Fruit fly (Drosophila melanogaster) whole organism: ENCODE data around the gene Tim13.

Experiments used
- CG8478 ChIP-seq: fragments of >200 bp; optimal IDR thresholded peaks from 2 replicates; lab custom pipeline; 2018; ENCODE audit warnings: inconsistent platforms
- Dll ChIP-seq: fragments of >200 bp; optimal IDR thresholded peaks from 2 replicates; lab custom pipeline; 2017
- EcR ChIP-seq, 2 experiments: fragments of >200 bp; optimal IDR thresholded peaks; 2 replicates each; lab custom pipeline; 2017; ENCODE audit warnings: missing biosample characterization in 2 of 2, missing genetic modification characterization in 2 of 2, missing genetic modification reagents in 2 of 2
- pan ChIP-seq: fragments of >200 bp; optimal IDR thresholded peaks from 2 replicates; lab custom pipeline; 2017
- psq ChIP-seq: fragments of >200 bp; optimal IDR thresholded peaks from 2 replicates; lab custom pipeline; 2017
- usp ChIP-seq: fragments of >200 bp; optimal IDR thresholded peaks from 2 replicates; lab custom pipeline; 2017; ENCODE audit warnings: missing biosample characterization, missing genetic modification characterization, mixed read lengths

The Tim13 gene

DNA sequence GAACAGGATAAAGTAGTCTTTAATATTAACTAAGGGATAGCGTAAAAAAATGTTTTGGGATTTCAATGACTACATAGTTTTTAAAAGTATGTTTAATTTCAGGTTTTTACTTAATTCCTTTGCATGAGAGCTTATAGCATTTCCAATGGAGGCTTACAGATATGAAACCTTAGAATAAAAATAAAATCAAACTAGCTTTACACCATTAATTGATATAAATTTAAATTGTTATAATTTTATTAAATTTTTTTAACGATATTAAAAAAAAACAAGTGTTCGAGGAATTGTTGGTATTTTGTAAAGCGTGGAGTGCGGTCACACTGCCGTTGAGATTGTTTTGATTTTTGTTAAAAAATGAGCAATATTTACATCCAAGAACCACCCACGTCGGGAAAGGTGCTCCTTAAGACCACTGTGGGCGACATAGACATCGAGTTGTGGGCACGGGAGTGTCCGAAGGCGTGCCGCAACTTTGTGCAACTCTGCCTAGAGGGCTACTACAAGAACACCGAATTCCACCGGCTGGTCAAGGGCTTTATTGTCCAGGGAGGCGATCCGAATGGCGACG, 19.0 kb upstream of the Tim13 start, which contains the start of the genes twy and CG10907:
Gene twy (minus strand): TSS at position 51 of the 568 bp plus-strand sequence.
Gene CG10907 (plus strand): TSS at position 282 of the 568 bp plus-strand sequence.
- TF ChIP-seq psq (lab: Kevin White, UChicago) (no peak), Dll (no peak), usp (GFP tag; lab: Kevin White, UChicago) (no peak), CG8478 (lab: Kevin White, UChicago) (no peak), pan (lab: Kevin White, UChicago) (no peak), EcR (GFP tag; optimal IDR thresholded peaks at IDR 0.05; lab: Kevin White, UChicago) (no peak)

DNA sequence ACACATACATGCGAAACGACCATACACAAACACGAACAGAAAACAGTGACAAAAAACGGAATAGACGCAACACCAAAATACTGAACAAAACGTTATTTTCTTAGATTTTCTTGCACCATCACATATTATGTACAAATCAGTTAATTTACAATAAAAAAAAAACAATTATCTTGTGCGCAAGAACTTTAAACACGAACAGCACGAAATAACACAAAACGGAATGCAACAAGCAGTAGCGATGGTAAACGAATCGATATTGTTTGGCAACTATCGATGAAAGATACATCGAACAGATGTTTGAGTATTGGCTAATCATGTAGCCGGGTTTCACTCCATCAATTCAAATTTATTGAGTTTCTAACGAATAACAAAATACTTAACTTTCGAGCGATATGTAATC, 15.5 kb upstream of the Tim13 start, which contains the start of gene Pi3K68D:
Gene Pi3K68D (minus strand): TSS at position 241 of the 400 bp plus-strand sequence.
- peak; percentile 8 for TF ChIP-seq psq (lab: Kevin White, UChicago)
- TF ChIP-seq Dll: no peak

DNA sequence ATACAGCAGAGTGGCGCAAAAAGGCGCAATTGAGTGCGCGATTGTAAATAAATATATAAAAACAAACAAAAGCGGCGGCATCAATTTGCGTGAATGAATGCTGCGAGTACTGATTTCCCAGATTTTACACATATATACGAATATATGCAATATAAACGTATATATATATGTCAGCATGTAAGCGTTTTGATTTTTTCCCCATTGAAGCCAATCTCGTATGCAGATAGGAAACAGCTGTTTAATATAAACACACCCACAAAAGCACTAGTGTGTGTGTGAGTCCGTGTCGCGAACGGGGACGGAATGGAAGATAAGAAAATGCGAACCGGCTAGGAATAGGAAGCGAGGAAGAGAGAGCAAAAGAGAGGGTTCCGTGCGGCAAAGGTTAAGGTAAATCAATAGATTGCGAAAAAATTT, 14.6 kb upstream of the Tim13 start:
- TF ChIP-seq psq (lab: Kevin White, UChicago) (peak; percentile 16), CG8478 (lab: Kevin White, UChicago) (no peak)

DNA sequence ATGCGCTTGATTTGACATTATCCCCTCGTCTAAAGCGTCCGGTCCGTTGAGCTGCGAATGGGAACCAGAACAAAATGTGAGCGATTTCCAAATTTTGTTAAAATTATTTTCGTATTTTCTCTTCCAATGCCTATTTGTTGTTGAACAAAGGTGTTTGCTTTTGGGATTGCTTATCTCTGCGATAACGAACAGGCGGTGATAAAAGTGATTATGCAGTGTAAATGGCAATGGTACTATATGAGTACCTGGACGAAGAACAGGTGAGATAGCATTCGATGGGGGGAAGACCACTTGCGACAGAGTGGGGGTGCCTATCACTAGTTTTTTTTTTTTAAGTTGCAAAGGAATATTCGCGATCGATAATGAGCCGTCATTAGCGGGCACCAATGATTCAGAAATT, 13.9 kb upstream of the Tim13 start:
- TF ChIP-seq psq (lab: Kevin White, UChicago): no peak
- no peak for TF ChIP-seq pan (lab: Kevin White, UChicago)
- TF ChIP-seq Dll: no peak
- TF ChIP-seq EcR (GFP tag; optimal IDR thresholded peaks at IDR 0.05; lab: Kevin White, UChicago): no peak
- no peak for TF ChIP-seq usp (GFP tag; lab: Kevin White, UChicago)

DNA sequence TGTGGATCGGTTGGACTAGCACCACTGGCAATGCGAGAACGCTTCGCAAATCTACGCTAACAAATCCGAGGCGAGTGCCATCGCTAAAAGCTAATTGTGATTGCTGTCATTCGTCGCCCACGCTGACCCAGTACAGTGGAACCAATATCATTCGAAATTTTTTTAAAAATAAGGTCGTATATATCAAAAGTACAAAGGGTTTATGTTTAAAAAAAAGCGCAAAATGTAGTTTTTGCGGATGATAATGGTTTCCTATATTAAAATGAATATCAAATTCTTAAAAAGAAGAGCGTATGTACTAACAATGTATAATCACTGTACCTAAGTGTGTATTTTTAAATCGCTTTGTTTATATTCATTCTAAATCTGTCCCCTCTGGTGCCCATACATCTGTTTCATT, 11.0 kb upstream of the Tim13 start:
- TF ChIP-seq psq (lab: Kevin White, UChicago) (no peak), CG8478 (lab: Kevin White, UChicago) (no peak), usp (GFP tag; lab: Kevin White, UChicago) (no peak), EcR (GFP tag; optimal IDR thresholded peaks at IDR 0.05; lab: Kevin White, UChicago) (no peak), pan (lab: Kevin White, UChicago) (no peak), Dll (no peak)

DNA sequence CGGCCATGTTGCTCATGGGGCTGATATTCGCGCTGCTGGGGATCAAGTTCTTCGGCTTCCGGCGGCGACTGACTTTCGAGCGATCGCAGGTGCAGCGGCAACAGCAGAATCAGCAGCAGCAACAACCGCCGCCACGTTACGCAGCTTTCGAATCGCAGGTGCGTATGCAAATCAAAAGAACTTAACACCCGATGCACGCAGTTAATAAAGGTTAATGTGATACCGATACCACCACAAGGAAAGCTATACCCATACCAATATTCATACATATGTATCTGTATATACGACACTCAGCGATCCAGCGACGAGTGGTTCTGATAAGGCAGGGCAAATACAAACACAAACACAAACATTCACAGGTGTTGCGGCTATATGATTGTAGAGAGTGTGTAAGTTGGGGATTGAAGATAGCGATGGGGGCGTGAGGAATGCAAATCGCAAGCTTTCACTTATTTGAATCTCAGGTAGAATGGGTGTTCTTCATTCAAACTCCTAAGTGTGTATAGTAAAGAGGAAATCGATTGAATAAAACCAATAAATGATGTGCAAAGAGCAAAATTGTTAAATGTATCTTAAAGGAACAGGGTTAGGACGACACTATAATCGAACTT, 3.2 kb upstream of the Tim13 start:
- no peak for TF ChIP-seq psq (lab: Kevin White, UChicago)
- TF ChIP-seq EcR (GFP tag; optimal IDR thresholded peaks at IDR 0.05; lab: Kevin White, UChicago): no peak
- no peak for TF ChIP-seq pan (lab: Kevin White, UChicago)
- no peak for TF ChIP-seq CG8478 (lab: Kevin White, UChicago)
- TF ChIP-seq Dll: no peak
- no peak for TF ChIP-seq usp (GFP tag; lab: Kevin White, UChicago)

DNA sequence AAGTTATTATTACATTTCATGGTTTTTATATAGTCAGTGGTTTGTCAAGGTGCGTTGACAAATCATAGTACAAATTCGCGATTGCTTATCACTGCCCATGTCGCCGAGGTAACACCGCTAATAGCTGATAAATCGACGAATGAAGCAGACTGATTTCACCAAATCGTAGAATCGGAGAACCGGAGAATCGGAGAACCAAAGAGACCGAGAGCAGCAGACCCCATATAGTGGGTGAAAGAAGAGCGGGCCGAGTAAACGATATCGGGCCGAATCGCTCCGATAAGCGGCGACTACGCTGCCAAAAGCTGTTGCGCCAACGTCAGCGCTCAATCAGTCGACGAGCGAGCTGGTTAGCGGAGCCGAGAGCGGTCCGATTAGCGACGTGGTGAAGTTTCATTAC, 2.4 kb upstream of the Tim13 start, which contains the start of gene CG14131:
Gene CG14131 (plus strand): TSS at position 343 of the 400 bp plus-strand sequence.
- TF ChIP-seq psq (lab: Kevin White, UChicago) (no peak), usp (GFP tag; lab: Kevin White, UChicago) (no peak), Dll (no peak), pan (lab: Kevin White, UChicago) (no peak), CG8478 (lab: Kevin White, UChicago) (no peak), EcR (GFP tag; optimal IDR thresholded peaks at IDR 0.05; lab: Kevin White, UChicago) (no peak)

DNA sequence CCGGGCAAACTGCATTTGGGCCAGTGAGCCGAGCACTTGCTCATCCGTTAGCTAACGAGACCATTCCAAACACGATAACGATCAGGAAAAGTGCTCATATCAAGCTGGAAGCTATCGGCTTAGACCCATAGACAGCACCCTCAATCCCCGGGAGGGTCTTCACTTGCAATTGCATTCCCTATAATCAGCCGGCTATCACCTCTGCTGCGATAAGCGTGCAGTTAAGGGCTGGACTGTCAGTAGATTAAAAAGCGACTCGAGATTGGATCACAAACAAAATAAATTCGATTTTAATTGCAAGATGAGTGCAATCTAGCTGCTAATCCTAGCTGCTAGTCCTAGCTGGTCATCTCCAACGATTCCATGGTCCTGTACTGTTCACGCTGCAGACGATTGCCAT, 505 bp downstream of the Tim13 start:
- TF ChIP-seq EcR (GFP tag; optimal IDR thresholded peaks at IDR 0.05; lab: Kevin White, UChicago): no peak
- TF ChIP-seq psq (lab: Kevin White, UChicago): no peak
- no peak for TF ChIP-seq usp (GFP tag; lab: Kevin White, UChicago)
- TF ChIP-seq Dll: no peak
- TF ChIP-seq pan (lab: Kevin White, UChicago): no peak
- TF ChIP-seq CG8478 (lab: Kevin White, UChicago): no peak

DNA sequence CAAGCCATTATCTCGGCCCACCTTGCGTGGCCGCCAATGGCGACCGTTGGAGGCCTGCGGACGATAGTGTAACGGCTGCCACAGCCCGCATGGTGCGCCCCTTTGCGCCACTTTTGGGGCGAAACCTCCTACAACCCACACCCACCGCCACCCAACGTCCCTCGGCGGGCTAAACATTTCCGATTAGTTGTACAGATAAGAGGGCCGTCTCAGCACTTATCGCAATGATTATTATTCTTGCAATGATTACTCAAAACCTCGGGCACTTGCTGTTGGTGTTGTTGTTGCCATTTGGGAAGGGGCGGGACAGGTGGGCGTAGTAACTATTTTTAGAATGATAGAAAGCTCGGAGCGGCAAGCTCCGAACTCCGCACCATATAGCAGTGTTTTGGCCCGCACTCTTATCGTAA, 1.7 kb downstream of the Tim13 start:
- TF ChIP-seq usp (GFP tag; lab: Kevin White, UChicago) (no peak), psq (lab: Kevin White, UChicago) (no peak), CG8478 (lab: Kevin White, UChicago) (no peak), Dll (no peak), pan (lab: Kevin White, UChicago) (no peak), EcR (GFP tag; optimal IDR thresholded peaks at IDR 0.05; lab: Kevin White, UChicago) (no peak)

DNA sequence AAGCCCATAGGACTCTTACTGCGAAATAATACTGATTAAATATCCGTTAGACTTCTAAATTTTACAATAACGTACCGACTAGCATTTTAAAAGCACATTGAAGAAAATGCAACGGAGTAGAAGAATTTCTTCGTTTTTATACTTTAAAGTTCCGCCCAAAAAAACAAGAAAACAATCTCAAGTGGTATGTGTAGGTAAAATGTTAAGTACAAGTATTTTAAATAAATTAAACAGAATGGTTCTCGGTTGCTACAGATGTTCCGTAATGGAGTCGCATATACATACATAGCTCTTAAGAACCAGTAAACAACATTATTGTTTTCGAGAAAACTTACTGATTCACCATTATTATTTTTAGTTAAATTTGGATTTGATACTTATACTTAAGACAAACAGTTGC, 2.2 kb downstream of the Tim13 start, which contains the start of gene Muc68D:
Gene Muc68D (minus strand): TSS at position 101 of the 400 bp plus-strand sequence.
- no peak for TF ChIP-seq CG8478 (lab: Kevin White, UChicago)
- TF ChIP-seq usp (GFP tag; lab: Kevin White, UChicago): no peak
- no peak for TF ChIP-seq EcR (GFP tag; optimal IDR thresholded peaks at IDR 0.05; lab: Kevin White, UChicago)
- no peak for TF ChIP-seq psq (lab: Kevin White, UChicago)
- TF ChIP-seq pan (lab: Kevin White, UChicago): no peak
- TF ChIP-seq Dll: no peak

DNA sequence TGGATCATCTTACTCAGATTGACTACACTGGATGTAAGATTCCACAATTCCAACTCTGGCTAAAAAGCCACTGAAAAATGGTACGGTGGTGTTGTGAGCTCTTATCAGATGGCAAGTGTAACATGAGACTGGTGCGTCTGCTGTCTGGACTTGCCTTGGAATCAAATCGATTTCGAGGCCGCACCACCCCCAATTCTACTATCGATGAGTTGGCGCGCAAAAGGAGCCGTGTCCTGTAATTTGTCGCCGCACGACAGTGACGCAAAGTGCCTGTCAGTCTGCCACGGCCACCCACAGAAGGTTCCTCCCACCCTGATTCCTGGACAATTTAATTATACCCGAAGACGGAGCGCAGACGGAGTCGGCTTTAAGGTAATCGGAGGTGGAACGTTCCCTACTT, 7.7 kb downstream of the Tim13 start:
- no peak for TF ChIP-seq Dll
- TF ChIP-seq EcR (GFP tag; optimal IDR thresholded peaks at IDR 0.05; lab: Kevin White, UChicago): no peak
- TF ChIP-seq usp (GFP tag; lab: Kevin White, UChicago): no peak

DNA sequence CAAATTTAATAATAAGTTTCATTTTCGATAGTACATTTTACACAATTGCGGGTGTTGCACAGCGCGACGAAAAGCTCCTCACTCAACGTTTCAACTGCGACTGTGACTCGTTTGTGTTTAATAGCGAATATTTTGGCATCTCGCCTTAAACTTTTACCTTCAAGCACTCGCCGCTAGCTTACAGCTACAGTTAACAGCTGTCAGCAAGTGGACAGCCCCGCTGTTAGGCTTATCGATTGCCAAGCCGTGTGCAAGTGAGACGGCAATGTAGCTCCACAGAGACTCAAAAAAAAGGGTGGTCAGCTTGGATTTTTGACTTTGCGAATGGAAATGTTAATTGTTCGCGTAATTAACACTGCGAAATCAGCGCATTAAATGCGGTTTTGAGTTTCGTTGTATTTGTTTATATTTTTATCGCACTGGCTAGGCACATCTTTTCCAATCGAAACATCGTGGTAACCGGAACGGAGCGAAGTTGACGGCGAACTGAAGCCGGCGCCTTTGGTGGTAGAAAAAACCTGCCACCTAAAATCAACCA, 8.5 kb downstream of the Tim13 start, which contains the start of gene loaf:
Gene loaf (minus strand): TSS at position 488 of the 538 bp plus-strand sequence.
- TF ChIP-seq pan (lab: Kevin White, UChicago): no peak
- TF ChIP-seq CG8478 (lab: Kevin White, UChicago): no peak
- TF ChIP-seq Dll: no peak
- no peak for TF ChIP-seq psq (lab: Kevin White, UChicago)
- no peak for TF ChIP-seq EcR (GFP tag; optimal IDR thresholded peaks at IDR 0.05; lab: Kevin White, UChicago)
- TF ChIP-seq usp (GFP tag; lab: Kevin White, UChicago): no peak
